Worm (Caenorhabditis elegans) whole organism, mixed stage, embryonic: ENCODE measurements around the gene irld-11.

Experiments used
- bed-3 ChIP-seq: fragments of 200-800 bp; sonication (Bioruptor generic); optimal IDR thresholded peaks from 3 replicates; lab custom pipeline; 2018; ENCODE audit warnings: mild to moderate bottlenecking, missing genetic modification characterization, moderate library complexity, missing compliant biosample characterization
- blmp-1 ChIP-seq: fragments of 150-350 bp; optimal IDR thresholded peaks from 2 replicates; lab custom pipeline; 2014; ENCODE audit warnings: missing biosample characterization, missing genetic modification characterization
- ceh-39 ChIP-seq: fragments of 150-350 bp; optimal IDR thresholded peaks from 2 replicates; lab custom pipeline; 2014; ENCODE audit warnings: missing biosample characterization, missing genetic modification characterization
- ceh-43 ChIP-seq: fragments of 200-800 bp; sonication (Bioruptor generic); optimal IDR thresholded peaks from 2 replicates; lab custom pipeline; 2018; ENCODE audit warnings: mild to moderate bottlenecking, missing genetic modification characterization, moderate library complexity, missing compliant biosample characterization
- ceh-83 ChIP-seq: fragments of 200-800 bp; sonication (Bioruptor generic); optimal IDR thresholded peaks from 2 replicates; lab custom pipeline; 2018; ENCODE audit warnings: mild to moderate bottlenecking, missing genetic modification characterization, missing compliant biosample characterization
- ces-1 ChIP-seq: fragments of 150-350 bp; optimal IDR thresholded peaks from 2 replicates; lab custom pipeline; 2014; ENCODE audit warnings: missing biosample characterization, missing genetic modification reagents, missing genetic modification characterization
- drap-1 ChIP-seq: fragments of 200-800 bp; sonication (Bioruptor generic); optimal IDR thresholded peaks from 3 replicates; lab custom pipeline; 2018; ENCODE audit warnings: mild to moderate bottlenecking, missing genetic modification characterization, missing compliant biosample characterization
- elt-1 ChIP-seq: sonication (generic microtip); optimal IDR thresholded peaks from 2 replicates; lab custom pipeline; 2017; ENCODE audit warnings: missing genetic modification characterization, mild to moderate bottlenecking, missing compliant biosample characterization, antibody characterized with exemption, moderate library complexity, borderline replicate concordance; ENCODE audit not compliant: insufficient read depth
- elt-3 ChIP-seq: fragments of 150-350 bp; optimal IDR thresholded peaks from 2 replicates; lab custom pipeline; 2014; ENCODE audit warnings: missing biosample characterization, missing genetic modification characterization
- ham-2 ChIP-seq: fragments of 200-800 bp; sonication (Bioruptor generic); optimal IDR thresholded peaks from 2 replicates; lab custom pipeline; 2018; ENCODE audit warnings: mild to moderate bottlenecking, missing genetic modification characterization, missing compliant biosample characterization
- hlh-1 ChIP-seq: fragments of 150-350 bp; optimal IDR thresholded peaks from 2 replicates; lab custom pipeline; 2014; ENCODE audit warnings: missing biosample characterization, missing genetic modification reagents, missing genetic modification characterization
- lin-13 ChIP-seq: fragments of 150-350 bp; optimal IDR thresholded peaks from 2 replicates; lab custom pipeline; 2014; ENCODE audit warnings: missing biosample characterization, missing genetic modification characterization
- lin-32 ChIP-seq: fragments of 200-800 bp; sonication (Bioruptor generic); optimal IDR thresholded peaks from 2 replicates; lab custom pipeline; 2018; ENCODE audit warnings: mild to moderate bottlenecking, missing genetic modification characterization, missing compliant biosample characterization
- lsy-2 ChIP-seq: fragments of 150-350 bp; optimal IDR thresholded peaks from 2 replicates; lab custom pipeline; 2014; ENCODE audit warnings: missing biosample characterization, missing genetic modification characterization
- mab-5 ChIP-seq: fragments of 150-350 bp; optimal IDR thresholded peaks from 2 replicates; lab custom pipeline; 2014; ENCODE audit warnings: missing biosample characterization, missing genetic modification characterization
- mep-1 ChIP-seq: fragments of 150-350 bp; optimal IDR thresholded peaks from 2 replicates; lab custom pipeline; 2017; ENCODE audit warnings: missing biosample characterization, missing genetic modification reagents, missing genetic modification characterization, inconsistent platforms
- mls-2 ChIP-seq: sonication (generic microtip); optimal IDR thresholded peaks from 2 replicates; lab custom pipeline; 2016; ENCODE audit warnings: mild to moderate bottlenecking, missing genetic modification characterization, moderate library complexity, missing compliant biosample characterization
- nhr-12 ChIP-seq: fragments of 150-350 bp; optimal IDR thresholded peaks from 2 replicates; lab custom pipeline; 2014; ENCODE audit warnings: missing biosample characterization, missing genetic modification characterization
- nhr-2 ChIP-seq: fragments of 150-350 bp; optimal IDR thresholded peaks from 2 replicates; lab custom pipeline; 2014; ENCODE audit warnings: missing biosample characterization, missing genetic modification characterization
- nhr-237 ChIP-seq: fragments of 150-350 bp; optimal IDR thresholded peaks from 2 replicates; lab custom pipeline; 2014; ENCODE audit warnings: missing biosample characterization, missing genetic modification characterization
- nhr-76 ChIP-seq: sonication (generic microtip); optimal IDR thresholded peaks from 2 replicates; lab custom pipeline; 2017; ENCODE audit warnings: missing biosample characterization, missing genetic modification characterization
- pha-4 ChIP-seq: fragments of 150-350 bp; optimal IDR thresholded peaks from 2 replicates; lab custom pipeline; 2018; ENCODE audit warnings: missing biosample characterization, missing genetic modification reagents, missing genetic modification characterization
- sem-2 ChIP-seq: fragments of 200-800 bp; sonication (Bioruptor generic); optimal IDR thresholded peaks from 2 replicates; lab custom pipeline; 2018; ENCODE audit warnings: mild to moderate bottlenecking, missing genetic modification characterization, missing compliant biosample characterization
- snpc-4 ChIP-seq: fragments of 150-350 bp; optimal IDR thresholded peaks from 2 replicates; lab custom pipeline; 2014; ENCODE audit warnings: missing biosample characterization, missing genetic modification characterization
- sptf-1 ChIP-seq: sonication (generic microtip); optimal IDR thresholded peaks from 2 replicates; lab custom pipeline; 2017; ENCODE audit warnings: mild to moderate bottlenecking, missing genetic modification characterization, moderate library complexity, missing compliant biosample characterization
- tbx-8 ChIP-seq: fragments of 200-800 bp; sonication (Bioruptor generic); optimal IDR thresholded peaks from 2 replicates; lab custom pipeline; 2018; ENCODE audit warnings: mild to moderate bottlenecking, missing genetic modification characterization, moderate library complexity, missing compliant biosample characterization
- unc-120 ChIP-seq: sonication (generic microtip); optimal IDR thresholded peaks from 2 replicates; lab custom pipeline; 2017; ENCODE audit warnings: missing genetic modification characterization, missing compliant biosample characterization; ENCODE audit not compliant: poor library complexity, severe bottlenecking
- unc-62 ChIP-seq: fragments of 150-350 bp; optimal IDR thresholded peaks from 2 replicates; lab custom pipeline; 2014; ENCODE audit warnings: missing biosample characterization, missing genetic modification reagents, missing genetic modification characterization
- zip-8 ChIP-seq: fragments of 150-350 bp; optimal IDR thresholded peaks from 2 replicates; lab custom pipeline; 2014; ENCODE audit warnings: missing biosample characterization, missing genetic modification characterization

irld-11 gene

ce11 chrV:1635859-1636258 lies 19.1 kb upstream of the irld-11 start, which contains the start of gene str-222:
str-222 (plus strand) TSS chrV:1636159.
- TF ChIP-seq sptf-1 (no peak), bed-3 (GFP tag; lab: Kevin White, UChicago) (no peak), mab-5 (tag; lab: Kevin White, UChicago) (no peak), tbx-8 (GFP tag; lab: Kevin White, UChicago) (no peak), ceh-39 (no peak), sem-2 (GFP tag; lab: Kevin White, UChicago) (no peak), lin-13 (no peak), pha-4 (tag; lab: Kevin White, UChicago) (no peak), unc-62 (GFP tag; lab: Kevin White, UChicago) (no peak), blmp-1 (tag; lab: Kevin White, UChicago) (no peak), elt-3 (tag; lab: Kevin White, UChicago) (no peak), nhr-2 (tag; lab: Kevin White, UChicago) (no peak), mls-2 (tag; lab: Kevin White, UChicago) (no peak), ceh-43 (GFP tag; lab: Kevin White, UChicago) (no peak), nhr-76 (tag; lab: Kevin White, UChicago) (no peak), elt-1 (tag; lab: Kevin White, UChicago) (no peak)

- no peak for TF ChIP-seq lsy-2 (tag; lab: Kevin White, UChicago)
- no peak for TF ChIP-seq zip-8
- no peak for TF ChIP-seq ham-2 (GFP tag; lab: Kevin White, UChicago)
- no peak for TF ChIP-seq ces-1
- TF ChIP-seq ceh-39 = no peak
- no peak for TF ChIP-seq nhr-237 (tag; lab: Kevin White, UChicago)
- TF ChIP-seq mls-2 (tag; lab: Kevin White, UChicago) = no peak
- no peak for TF ChIP-seq pha-4 (tag; lab: Kevin White, UChicago)
- no peak for TF ChIP-seq ceh-83 (GFP tag; lab: Kevin White, UChicago)
- no peak for TF ChIP-seq mab-5 (tag; lab: Kevin White, UChicago)
- TF ChIP-seq drap-1 (GFP tag; lab: Kevin White, UChicago) = no peak
- TF ChIP-seq nhr-12 (tag; lab: Kevin White, UChicago) = no peak
- TF ChIP-seq tbx-8 (GFP tag; lab: Kevin White, UChicago) = no peak
- TF ChIP-seq elt-3 (tag; lab: Kevin White, UChicago) = no peak
- TF ChIP-seq nhr-2 (tag; lab: Kevin White, UChicago) = no peak
- no peak for TF ChIP-seq unc-62 (GFP tag; lab: Kevin White, UChicago)
- no peak for TF ChIP-seq elt-1 (tag; lab: Kevin White, UChicago)
- TF ChIP-seq blmp-1 (tag; lab: Kevin White, UChicago) = no peak
- TF ChIP-seq snpc-4 (tag; lab: Kevin White, UChicago) = no peak
- TF ChIP-seq lin-32 (GFP tag; lab: Kevin White, UChicago) = no peak
Observed at ce11 chrV:1640008-1640407, 14.9 kb upstream of the irld-11 start, which contains the start of gene str-221. str-221 (plus strand) TSS chrV:1640308.

ce11 chrV:1642199-1642598 lies 12.7 kb upstream of the irld-11 start, which contains the start of gene Y46H3D.1:
Y46H3D.1 (plus strand) TSS chrV:1642499.
- TF ChIP-seq unc-120 (tag; lab: Kevin White, UChicago) (no peak), elt-1 (tag; lab: Kevin White, UChicago) (no peak), mab-5 (tag; lab: Kevin White, UChicago) (no peak), unc-62 (GFP tag; lab: Kevin White, UChicago) (no peak)

DNA sequence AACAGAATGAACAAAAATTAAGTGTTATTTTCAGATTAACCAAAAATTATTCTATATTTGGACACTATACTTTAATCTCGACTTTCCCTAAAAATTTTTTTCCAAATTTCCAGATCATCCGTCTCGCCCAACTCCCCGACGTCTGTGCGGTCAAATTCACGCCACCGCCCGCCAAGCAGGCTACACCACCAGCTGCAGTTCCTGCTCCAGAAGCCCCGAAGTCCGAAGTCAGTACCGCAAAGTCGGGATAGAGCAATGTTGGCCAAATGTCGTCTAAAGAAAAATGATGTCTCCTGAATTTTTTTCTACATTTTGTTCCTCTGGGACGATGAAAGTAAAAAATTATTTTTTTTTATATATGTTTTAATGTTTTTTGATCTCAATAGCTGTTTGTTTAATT lies 12.2 kb upstream of the irld-11 start:
- no peak for TF ChIP-seq unc-62 (GFP tag; lab: Kevin White, UChicago)
- TF ChIP-seq ceh-83 (GFP tag; lab: Kevin White, UChicago) = no peak
- TF ChIP-seq ces-1 = no peak
- TF ChIP-seq mab-5 (tag; lab: Kevin White, UChicago) = no peak
- no peak for TF ChIP-seq nhr-12 (tag; lab: Kevin White, UChicago)
- TF ChIP-seq drap-1 (GFP tag; lab: Kevin White, UChicago) = no peak
- no peak for TF ChIP-seq ham-2 (GFP tag; lab: Kevin White, UChicago)
- no peak for TF ChIP-seq lsy-2 (tag; lab: Kevin White, UChicago)
- TF ChIP-seq lin-13 = no peak
- no peak for TF ChIP-seq mep-1 (tag; lab: Kevin White, UChicago)
- no peak for TF ChIP-seq bed-3 (GFP tag; lab: Kevin White, UChicago)
- TF ChIP-seq nhr-237 (tag; lab: Kevin White, UChicago) = no peak
- no peak for TF ChIP-seq elt-3 (tag; lab: Kevin White, UChicago)
- no peak for TF ChIP-seq hlh-1 (tag; lab: Kevin White, UChicago)
- no peak for TF ChIP-seq mls-2 (tag; lab: Kevin White, UChicago)
- TF ChIP-seq ceh-39 = no peak
- TF ChIP-seq sptf-1 = no peak
- no peak for TF ChIP-seq elt-1 (tag; lab: Kevin White, UChicago)
- TF ChIP-seq nhr-2 (tag; lab: Kevin White, UChicago) = no peak
- TF ChIP-seq nhr-76 (tag; lab: Kevin White, UChicago) = no peak
